Worm (Caenorhabditis elegans) whole organism, late embryonic: ENCODE results near the gene F49E11.7.

Experiments used
- T23F11.4 ChIP-seq: fragments of 200-800 bp; sonication (Bioruptor generic); optimal IDR thresholded peaks from 2 replicates; lab custom pipeline; 2018; ENCODE audit warnings: mild to moderate bottlenecking, missing genetic modification characterization, missing compliant biosample characterization
- pha-2 ChIP-seq: sonication (generic microtip); optimal IDR thresholded peaks from 2 replicates; lab custom pipeline; 2017; ENCODE audit warnings: mild to moderate bottlenecking, missing genetic modification characterization, missing compliant biosample characterization

DNA sequence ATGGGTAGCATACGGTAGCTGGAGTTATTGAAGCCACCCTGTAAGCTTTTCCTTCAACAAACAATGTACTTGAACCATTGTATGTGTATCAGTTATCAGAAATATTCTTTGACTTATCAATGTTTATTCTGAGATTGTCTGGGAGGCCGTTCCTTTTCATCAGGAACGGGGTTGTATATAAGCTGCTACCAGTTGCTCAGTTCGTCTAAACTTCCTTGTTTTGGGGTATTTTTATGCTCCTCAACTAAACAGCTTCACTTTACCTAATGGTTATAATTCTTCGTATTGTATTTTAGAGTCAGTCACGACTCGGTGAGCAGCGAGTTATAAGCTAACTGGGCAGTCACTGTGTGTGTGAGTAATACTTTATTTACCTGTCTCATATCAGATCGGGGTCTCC is 33.0 kb downstream of the F49E11.7 start:
- TF ChIP-seq pha-2 (tag; lab: Kevin White, UChicago) (no peak), T23F11.4 (GFP tag; lab: Kevin White, UChicago) (no peak)
